Fruit fly (Drosophila melanogaster) whole organism, embryonic: ENCODE data around the gene CG3294.

Source experiments
- ATbp ChIP-seq: fragments of 200-800 bp; sonication (Bioruptor generic); optimal IDR thresholded peaks from 2 replicates; lab custom pipeline; 2017; ENCODE audit warnings: missing biosample characterization, mild to moderate bottlenecking, missing genetic modification characterization, missing genetic modification reagents
- Atf-2 ChIP-seq: fragments of 200-800 bp; sonication (Bioruptor generic); optimal IDR thresholded peaks from 2 replicates; lab custom pipeline; 2016; ENCODE audit warnings: missing biosample characterization, missing genetic modification characterization
- Awh ChIP-seq: fragments of 200-800 bp; sonication (Bioruptor generic); IDR thresholded peaks from 2 replicates; pipeline ENCODE4, ENCODE4 v1.3.6; 2022; ENCODE audit warnings: missing biosample characterization, missing genetic modification characterization
- CG10543 ChIP-seq: fragments of 200-800 bp; sonication (Bioruptor generic); optimal IDR thresholded peaks from 3 replicates; lab custom pipeline; 2017; ENCODE audit warnings: missing biosample characterization, mild to moderate bottlenecking, missing genetic modification characterization, moderate library complexity
- CG11398 ChIP-seq: fragments of 200-800 bp; sonication (Bioruptor generic); optimal IDR thresholded peaks from 2 replicates; lab custom pipeline; 2016; ENCODE audit warnings: missing biosample characterization, missing genetic modification characterization
- CG12299 ChIP-seq: fragments of 200-800 bp; sonication (Bioruptor generic); optimal IDR thresholded peaks from 2 replicates; lab custom pipeline; 2018; ENCODE audit warnings: missing biosample characterization, mild to moderate bottlenecking, missing genetic modification characterization
- CG12659 ChIP-seq: fragments of 200-800 bp; sonication (Bioruptor generic); optimal IDR thresholded peaks from 3 replicates; lab custom pipeline; 2017; ENCODE audit warnings: mild to moderate bottlenecking, missing biosample characterization, missing genetic modification reagents, missing genetic modification characterization
- CG13287 ChIP-seq: fragments of 200-800 bp; sonication (Bioruptor generic); IDR thresholded peaks from 2 replicates; pipeline ENCODE4 v1.3.6; 2022; ENCODE audit warnings: missing biosample characterization, missing genetic modification characterization; ENCODE audit not compliant: partially characterized antibody
- CG13296 ChIP-seq: fragments of 200-800 bp; sonication (Bioruptor generic); optimal IDR thresholded peaks from 3 replicates; lab custom pipeline; 2018; ENCODE audit warnings: missing biosample characterization, mild to moderate bottlenecking, missing genetic modification characterization
- CG15479 ChIP-seq: fragments of 200-800 bp; sonication (Bioruptor generic); optimal IDR thresholded peaks from 3 replicates; lab custom pipeline; 2019; ENCODE audit warnings: missing biosample characterization, mild to moderate bottlenecking, missing genetic modification characterization, moderate library complexity
- CG18262 ChIP-seq: fragments of 200-800 bp; optimal IDR thresholded peaks from 3 replicates; lab custom pipeline; 2019; ENCODE audit warnings: missing biosample characterization, mild to moderate bottlenecking, missing genetic modification characterization, moderate library complexity
- CG2202 ChIP-seq: fragments of 200-800 bp; sonication (Bioruptor generic); optimal IDR thresholded peaks from 2 replicates; lab custom pipeline; 2018; ENCODE audit warnings: missing biosample characterization, mild to moderate bottlenecking, missing genetic modification characterization
- CG2712 ChIP-seq: fragments of 200-800 bp; optimal IDR thresholded peaks from 3 replicates; lab custom pipeline; 2019; ENCODE audit warnings: missing biosample characterization, mild to moderate bottlenecking, missing genetic modification characterization, moderate library complexity
- CG2875 ChIP-seq: fragments of 200-800 bp; sonication (Bioruptor generic); optimal IDR thresholded peaks from 2 replicates; lab custom pipeline; 2017; ENCODE audit warnings: missing biosample characterization, mild to moderate bottlenecking, missing genetic modification characterization, missing genetic modification reagents
- CG33213 ChIP-seq: fragments of 200-800 bp; sonication (Bioruptor generic); optimal IDR thresholded peaks from 3 replicates; lab custom pipeline; 2016; ENCODE audit warnings: missing biosample characterization, missing genetic modification characterization
- CG4360 ChIP-seq: fragments of 200-800 bp; sonication (Bioruptor generic); IDR thresholded peaks from 2 replicates; pipeline ENCODE4 v1.3.6; 2022; ENCODE audit warnings: missing biosample characterization, missing genetic modification characterization
- CG43689 ChIP-seq: fragments of 200-800 bp; sonication (Bioruptor generic); IDR thresholded peaks from 2 replicates; pipeline ENCODE4 v1.3.6; 2022; ENCODE audit warnings: missing biosample characterization, missing genetic modification characterization
- CG5953 ChIP-seq: fragments of 200-800 bp; sonication (Bioruptor generic); IDR thresholded peaks from 2 replicates; pipeline ENCODE4 v1.3.6; 2022; ENCODE audit warnings: missing biosample characterization, missing genetic modification characterization
- CG6683 ChIP-seq: fragments of 200-800 bp; sonication (Bioruptor generic); optimal IDR thresholded peaks from 2 replicates; lab custom pipeline; 2017; ENCODE audit warnings: missing biosample characterization, mild to moderate bottlenecking, missing genetic modification characterization, missing genetic modification reagents
- CG6813 ChIP-seq: fragments of 200-800 bp; sonication (Bioruptor generic); optimal IDR thresholded peaks from 2 replicates; lab custom pipeline; 2017; ENCODE audit warnings: missing biosample characterization, missing genetic modification characterization, mild to moderate bottlenecking, moderate library complexity, missing genetic modification reagents
- CG9797 ChIP-seq: fragments of 200-800 bp; sonication (Bioruptor generic); optimal IDR thresholded peaks from 3 replicates; lab custom pipeline; 2018; ENCODE audit warnings: missing biosample characterization, mild to moderate bottlenecking, missing genetic modification characterization
- Camta ChIP-seq: fragments of 200-800 bp; sonication (Bioruptor generic); optimal IDR thresholded peaks from 2 replicates; lab custom pipeline; 2016; ENCODE audit warnings: missing biosample characterization, missing genetic modification characterization
- Doc2 ChIP-seq: fragments of 200-800 bp; sonication (Bioruptor generic); IDR thresholded peaks from 2 replicates; pipeline ENCODE4 v1.3.6; 2022; ENCODE audit warnings: missing biosample characterization, missing genetic modification characterization
- HHEX ChIP-seq: fragments of 200-800 bp; sonication (Bioruptor generic); optimal IDR thresholded peaks from 3 replicates; lab custom pipeline; 2017; ENCODE audit warnings: missing biosample characterization, mild to moderate bottlenecking, missing genetic modification characterization, missing genetic modification reagents
- Hey ChIP-seq: fragments of 200-800 bp; sonication (Bioruptor generic); optimal IDR thresholded peaks from 3 replicates; lab custom pipeline; 2018; ENCODE audit warnings: missing biosample characterization, mild to moderate bottlenecking, missing genetic modification characterization
- NC2β ChIP-seq: fragments of 200-800 bp; sonication (Bioruptor generic); optimal IDR thresholded peaks from 2 replicates; lab custom pipeline; 2016; ENCODE audit warnings: missing biosample characterization, missing genetic modification characterization
- PHDP ChIP-seq: fragments of 200-800 bp; sonication (Bioruptor generic); optimal IDR thresholded peaks from 3 replicates; lab custom pipeline; 2018; ENCODE audit warnings: missing biosample characterization, mild to moderate bottlenecking, missing genetic modification characterization, moderate library complexity
- Ptx1 ChIP-seq: fragments of 200-800 bp; sonication (Bioruptor generic); IDR thresholded peaks from 2 replicates; pipeline ENCODE4 v1.3.6; 2022; ENCODE audit warnings: missing biosample characterization, missing genetic modification characterization
- Ssrp ChIP-seq: fragments of 200-800 bp; sonication (Bioruptor generic); optimal IDR thresholded peaks from 2 replicates; lab custom pipeline; 2018; ENCODE audit warnings: missing biosample characterization, mild to moderate bottlenecking, missing genetic modification characterization, moderate library complexity
- Taf1 ChIP-seq: fragments of 200-800 bp; sonication (Bioruptor generic); IDR thresholded peaks from 2 replicates; pipeline ENCODE4 v1.3.6; 2022; ENCODE audit warnings: missing biosample characterization, missing genetic modification characterization
- Vsx1 ChIP-seq: fragments of 200-800 bp; sonication (Bioruptor generic); optimal IDR thresholded peaks from 2 replicates; lab custom pipeline; 2017; ENCODE audit warnings: missing biosample characterization, mild to moderate bottlenecking, missing genetic modification characterization, missing genetic modification reagents
- chm ChIP-seq: fragments of 200-800 bp; sonication (Bioruptor generic); IDR thresholded peaks from 2 replicates; pipeline ENCODE4 v1.3.6; 2022; ENCODE audit warnings: missing biosample characterization, missing genetic modification characterization
- dm ChIP-seq: fragments of 200-800 bp; sonication (Bioruptor generic); optimal IDR thresholded peaks from 3 replicates; lab custom pipeline; 2016; ENCODE audit warnings: missing biosample characterization, missing genetic modification characterization
- ewg ChIP-seq: fragments of 200-800 bp; sonication (Bioruptor generic); optimal IDR thresholded peaks from 3 replicates; lab custom pipeline; 2017; ENCODE audit warnings: mild to moderate bottlenecking, missing biosample characterization, missing genetic modification reagents, missing genetic modification characterization
- fd64A ChIP-seq: fragments of 200-800 bp; sonication (Bioruptor generic); optimal IDR thresholded peaks from 3 replicates; lab custom pipeline; 2018; ENCODE audit warnings: missing biosample characterization, mild to moderate bottlenecking, missing genetic modification characterization
- hkb ChIP-seq, 2 experiments: fragments of 200-800 bp in 1 of 2; fragments of >200 bp in 1 of 2; sonication (Bioruptor generic) in 1 of 2; IDR thresholded peaks in 1 of 2; optimal IDR thresholded peaks in 1 of 2; 2 replicates each; pipeline versions ENCODE4 v1.3.6 to Lab custom; 2017 to 2022; ENCODE audit warnings: missing biosample characterization in 1 of 2, missing genetic modification characterization in 1 of 2
- onecut ChIP-seq: fragments of 200-800 bp; sonication (Bioruptor generic); IDR thresholded peaks from 2 replicates; pipeline ENCODE4 v1.3.6; 2022; ENCODE audit warnings: missing biosample characterization, missing genetic modification characterization
- pan ChIP-seq, 4 experiments: fragments of >200 bp in 3 of 4; fragments of 200-800 bp in 1 of 4; sonication (Bioruptor generic) in 1 of 4; optimal IDR thresholded peaks in 3 of 4; IDR thresholded peaks in 1 of 4; 2 replicates each; pipeline versions ENCODE4 v1.3.6 to Lab custom; 2017 to 2022; ENCODE audit warnings: missing biosample characterization in 2 of 4, missing genetic modification characterization in 2 of 4, mixed read lengths in 1 of 4
- pfk ChIP-seq: fragments of 200-800 bp; sonication (Bioruptor generic); optimal IDR thresholded peaks from 2 replicates; lab custom pipeline; 2018; ENCODE audit warnings: missing biosample characterization, mild to moderate bottlenecking, missing genetic modification characterization, moderate library complexity
- run ChIP-seq: fragments of 200-800 bp; sonication (Bioruptor generic); optimal IDR thresholded peaks from 3 replicates; lab custom pipeline; 2018; ENCODE audit warnings: missing biosample characterization, mild to moderate bottlenecking, missing genetic modification characterization
- sc ChIP-seq, 3 experiments: fragments of >200 bp in 2 of 3; fragments of 200-800 bp in 1 of 3; sonication (Bioruptor generic) in 1 of 3; optimal IDR thresholded peaks; 2 replicates in 2 of 3; 3 replicates in 1 of 3; lab custom pipeline; 2017; ENCODE audit warnings: mild to moderate bottlenecking in 1 of 3, missing biosample characterization in 1 of 3, missing genetic modification characterization in 1 of 3, missing genetic modification reagents in 1 of 3
- sens-2 ChIP-seq: fragments of 200-800 bp; sonication (Bioruptor generic); IDR thresholded peaks from 2 replicates; pipeline ENCODE4 v1.3.6; 2022; ENCODE audit warnings: missing biosample characterization, missing genetic modification characterization
- sob ChIP-seq: fragments of 200-800 bp; sonication (Bioruptor generic); IDR thresholded peaks from 2 replicates; pipeline ENCODE4 v1.3.6; 2022; ENCODE audit warnings: missing biosample characterization, missing genetic modification characterization
- unpg ChIP-seq: fragments of 200-800 bp; sonication (Bioruptor generic); optimal IDR thresholded peaks from 3 replicates; lab custom pipeline; 2018; ENCODE audit warnings: missing biosample characterization, mild to moderate bottlenecking, missing genetic modification characterization, moderate library complexity
- wek ChIP-seq: fragments of 200-800 bp; sonication (Bioruptor generic); optimal IDR thresholded peaks from 3 replicates; lab custom pipeline; 2018; ENCODE audit warnings: missing biosample characterization, mild to moderate bottlenecking, missing genetic modification characterization, moderate library complexity
- zen ChIP-seq: fragments of 200-800 bp; sonication (Bioruptor generic); optimal IDR thresholded peaks from 3 replicates; lab custom pipeline; 2018; ENCODE audit warnings: missing biosample characterization, mild to moderate bottlenecking, missing genetic modification characterization, moderate library complexity

The CG3294 gene

dm6 chr2L:4838494-4839320 is 44.4 kb downstream of the CG3294 start:
- TF ChIP-seq PHDP (peak; percentile 19), HHEX (GFP tag; lab: Kevin White, UChicago) (peak; percentile 49), fd64A (peak; percentile 92), Hey (tag; lab: Kevin White, UChicago) (no peak), CG2202 (tag; lab: Kevin White, UChicago) (peak; percentile 37), zen (tag; lab: Kevin White, UChicago) (peak; percentile 61), Doc2 (GFP tag; lab: Robert Waterston, UW) (no peak), CG2875 (GFP tag; lab: Kevin White, UChicago) (peak; percentile 68), run (tag; lab: Kevin White, UChicago) (no peak), CG13296 (GFP tag; lab: Kevin White, UChicago) (peak; percentile 52), unpg (GFP tag; lab: Kevin White, UChicago) (peak; percentile 25), CG33213 (peak; percentile 38), ATbp (GFP tag; lab: Kevin White, UChicago) (peak; percentile 60), pfk (GFP tag; lab: Kevin White, UChicago) (peak; percentile 47), Taf1 (GFP tag; lab: Robert Waterston, UW) (no peak), chm (GFP tag; lab: Robert Waterston, UW) (no peak), CG12659 (GFP tag; lab: Kevin White, UChicago) (peak; percentile 16), CG18262 (tag; lab: Kevin White, UChicago) (peak; percentile 6), CG11398 (GFP tag; lab: Kevin White, UChicago) (peak; percentile 34), sens-2 (GFP tag; lab: Robert Waterston, UW) (peak; percentile 36; the same call in 1 of the 2 replicates), sc (optimal IDR thresholded peaks at IDR 0.05; lab: Kevin White, UChicago) (no peak), sc (GFP tag; optimal IDR thresholded peaks at IDR 0.05; lab: Kevin White, UChicago) (peak; percentile 21), sob (GFP tag; lab: Robert Waterston, UW) (0 out of 2 replicates have a peak, but pooled peaks have one; percentile 38), CG43689 (GFP tag; lab: Robert Waterston, UW) (no peak), Ptx1 (GFP tag; lab: Robert Waterston, UW) (no peak), Camta (GFP tag; lab: Kevin White, UChicago) (no peak), wek (GFP tag; lab: Kevin White, UChicago) (peak; percentile 63), Atf-2 (GFP tag; lab: Kevin White, UChicago) (peak; percentile 13), CG5953 (GFP tag; lab: Robert Waterston, UW) (peak; percentile 43; the same call in 1 of the 2 replicates), CG6813 (GFP tag; lab: Kevin White, UChicago) (peak; percentile 71), dm (GFP tag; lab: Kevin White, UChicago) (no peak), CG4360 (GFP tag; lab: Robert Waterston, UW) (peak; percentile 69), CG15479 (no peak), NC2β (GFP tag; lab: Kevin White, UChicago) (no peak), hkb (optimal IDR thresholded peaks at IDR 0.05; lab: Kevin White, UChicago) (no peak), hkb (GFP tag; IDR thresholded peaks at IDR 0.05; lab: Robert Waterston, UW) (0 out of 2 replicates have a peak, but pooled peaks have one; percentile 47), CG10543 (GFP tag; lab: Kevin White, UChicago) (peak; percentile 32), pan (optimal IDR thresholded peaks at IDR 0.05; lab: Kevin White, UChicago) (no peak), pan (GFP tag; optimal IDR thresholded peaks at IDR 0.05 in 1 of 2, IDR thresholded peaks at IDR 0.05 in 1 of 2) (peak in 1 of 2 experiments; percentile 23), Ssrp (peak; percentile 1), CG2712 (tag; lab: Kevin White, UChicago) (no peak), CG12299 (tag; lab: Kevin White, UChicago) (peak; percentile 53), ewg (GFP tag; lab: Kevin White, UChicago) (peak; percentile 1), onecut (GFP tag; lab: Robert Waterston, UW) (peak; percentile 97), CG6683 (GFP tag; lab: Kevin White, UChicago) (peak; percentile 13), CG13287 (GFP tag; lab: Robert Waterston, UW) (no peak), CG9797 (GFP tag; lab: Kevin White, UChicago) (no peak), Vsx1 (GFP tag; lab: Kevin White, UChicago) (no peak), Awh (GFP tag; lab: Robert Waterston, UW) (peak; percentile 40; the same call in 1 of the 2 replicates)
